Worm (Caenorhabditis elegans) whole organism, L4 larva: ENCODE data around the gene F01D5.7.

Source experiments
- D1046.2 ChIP-seq: fragments of 200-800 bp; sonication (Bioruptor generic); IDR thresholded peaks from 2 replicates; pipeline ENCODE4 v1.3.6; 2022; ENCODE audit warnings: missing genetic modification characterization, missing compliant biosample characterization
- F26F4.8 ChIP-seq: fragments of 200-800 bp; sonication (Bioruptor generic); conservative IDR thresholded peaks from 2 replicates; pipeline ENCODE4 v1.3.6; 2022; ENCODE audit warnings: missing genetic modification characterization, missing compliant biosample characterization
- T26A8.4 ChIP-seq: fragments of 200-800 bp; sonication (Bioruptor generic); IDR thresholded peaks from 2 replicates; pipeline ENCODE4 v1.3.6; 2022; ENCODE audit warnings: missing genetic modification characterization, missing compliant biosample characterization
- Y5F2A.4 ChIP-seq: fragments of 200-800 bp; sonication (Bioruptor generic); optimal IDR thresholded peaks from 2 replicates; lab custom pipeline; 2018; ENCODE audit warnings: mild to moderate bottlenecking, missing genetic modification characterization, missing compliant biosample characterization
- Y75B8A.6 ChIP-seq: fragments of 200-800 bp; sonication (Bioruptor generic); IDR thresholded peaks from 2 replicates; pipeline ENCODE4 v1.3.6; 2022; ENCODE audit warnings: missing genetic modification reagents, missing genetic modification characterization, missing compliant biosample characterization
- ZK337.2 ChIP-seq: fragments of 200-800 bp; sonication (Bioruptor generic); IDR thresholded peaks from 2 replicates; pipeline ENCODE4 v1.3.6; 2022; ENCODE audit warnings: missing genetic modification reagents, missing genetic modification characterization, missing compliant biosample characterization
- ceh-20 ChIP-seq: fragments of 200-800 bp; sonication (Bioruptor generic); IDR thresholded peaks from 2 replicates; pipeline ENCODE4 v1.3.6; 2022; ENCODE audit warnings: missing genetic modification reagents, missing genetic modification characterization, missing compliant biosample characterization
- ceh-28 ChIP-seq: fragments of 150-350 bp; optimal IDR thresholded peaks from 2 replicates; lab custom pipeline; 2014; ENCODE audit warnings: missing biosample characterization, missing genetic modification reagents, missing genetic modification characterization
- ceh-62 ChIP-seq: sonication (generic microtip); optimal IDR thresholded peaks from 2 replicates; lab custom pipeline; 2017; ENCODE audit warnings: missing biosample characterization, missing genetic modification characterization
- ceh-82 ChIP-seq: sonication (generic microtip); optimal IDR thresholded peaks from 2 replicates; lab custom pipeline; 2017; ENCODE audit warnings: missing biosample characterization, missing genetic modification characterization
- ces-1 ChIP-seq: fragments of 150-350 bp; sonication (generic microtip); optimal IDR thresholded peaks from 4 replicates; lab custom pipeline; 2014; ENCODE audit warnings: missing biosample characterization, missing genetic modification reagents, missing genetic modification characterization
- daf-12 ChIP-seq: fragments of 150-350 bp; optimal IDR thresholded peaks from 2 replicates; lab custom pipeline; 2014; ENCODE audit warnings: missing biosample characterization, missing genetic modification reagents, missing genetic modification characterization
- daf-16 ChIP-seq, 3 experiments: sonication (generic microtip); optimal IDR thresholded peaks; 2 replicates each; lab custom pipeline; 2016 to 2017; ENCODE audit warnings: missing genetic modification characterization in 3 of 3, missing genetic modification reagents in 3 of 3, mild to moderate bottlenecking in 2 of 3, missing compliant biosample characterization in 2 of 3, missing biosample characterization in 1 of 3, moderate library complexity in 1 of 3
- daf-19 ChIP-seq: fragments of 200-800 bp; sonication (Bioruptor generic); conservative IDR thresholded peaks from 2 replicates; pipeline ENCODE4 v1.3.6; 2022; ENCODE audit warnings: missing genetic modification characterization, missing compliant biosample characterization
- daf-8 ChIP-seq: fragments of 200-800 bp; sonication (Bioruptor generic); IDR thresholded peaks from 2 replicates; pipeline ENCODE4 v1.3.6; 2022; ENCODE audit warnings: missing genetic modification characterization, missing compliant biosample characterization
- dmd-8 ChIP-seq: fragments of 200-800 bp; sonication (Bioruptor generic); IDR thresholded peaks from 2 replicates; pipeline ENCODE4 v1.3.6; 2022; ENCODE audit warnings: missing genetic modification characterization, missing compliant biosample characterization
- dmd-9 ChIP-seq: fragments of 200-800 bp; sonication (Bioruptor generic); IDR thresholded peaks from 2 replicates; pipeline ENCODE4 v1.3.6; 2022; ENCODE audit warnings: missing genetic modification reagents, missing genetic modification characterization, missing compliant biosample characterization
- dpl-1 ChIP-seq: fragments of 150-350 bp; optimal IDR thresholded peaks from 2 replicates; lab custom pipeline; 2014; ENCODE audit warnings: missing biosample characterization, missing genetic modification reagents, missing genetic modification characterization
- duxl-1 ChIP-seq: sonication (generic microtip); optimal IDR thresholded peaks from 2 replicates; lab custom pipeline; 2016; ENCODE audit warnings: mild to moderate bottlenecking, missing genetic modification characterization, moderate library complexity, missing compliant biosample characterization; ENCODE audit not compliant: poor library complexity
- egl-43 ChIP-seq: fragments of 200-800 bp; sonication (Bioruptor generic); IDR thresholded peaks from 2 replicates; pipeline ENCODE4 v1.3.6; 2022; ENCODE audit warnings: missing genetic modification reagents, missing genetic modification characterization, missing compliant biosample characterization
- fkh-10 ChIP-seq: fragments of 150-350 bp; optimal IDR thresholded peaks from 2 replicates; lab custom pipeline; 2014; ENCODE audit warnings: missing biosample characterization, missing genetic modification reagents, missing genetic modification characterization
- hif-1 ChIP-seq, 2 experiments: sonication (generic microtip); optimal IDR thresholded peaks; 2 replicates each; lab custom pipeline; 2016 to 2017; ENCODE audit warnings: missing compliant biosample characterization in 2 of 2, missing genetic modification characterization in 2 of 2, missing genetic modification reagents in 2 of 2, missing genotype in 2 of 2, mild to moderate bottlenecking in 1 of 2
- hlh-11 ChIP-seq: fragments of 200-800 bp; sonication (Bioruptor generic); optimal IDR thresholded peaks from 2 replicates; lab custom pipeline; 2018; ENCODE audit warnings: mild to moderate bottlenecking, missing genetic modification characterization, missing compliant biosample characterization
- hlh-30 ChIP-seq: sonication (generic microtip); optimal IDR thresholded peaks from 2 replicates; lab custom pipeline; 2017; ENCODE audit warnings: antibody characterized with exemption, mild to moderate bottlenecking, missing genetic modification characterization, missing compliant biosample characterization; ENCODE audit not compliant: insufficient read depth
- hmg-1.1 ChIP-seq: fragments of 200-800 bp; sonication (Bioruptor generic); IDR thresholded peaks from 2 replicates; pipeline ENCODE4 v1.3.6; 2022; ENCODE audit warnings: missing genetic modification reagents, missing genetic modification characterization, missing compliant biosample characterization
- lim-7 ChIP-seq: fragments of 200-800 bp; sonication (Bioruptor generic); IDR thresholded peaks from 2 replicates; pipeline ENCODE4 v1.3.6; 2022; ENCODE audit warnings: missing genetic modification characterization, missing compliant biosample characterization
- lin-1 ChIP-seq: fragments of 200-800 bp; sonication (Bioruptor generic); IDR thresholded peaks from 2 replicates; pipeline ENCODE4 v1.3.6; 2022; ENCODE audit warnings: missing genetic modification reagents, missing genetic modification characterization, missing compliant biosample characterization
- lin-13 ChIP-seq: fragments of 150-350 bp; optimal IDR thresholded peaks from 2 replicates; lab custom pipeline; 2014; ENCODE audit warnings: missing biosample characterization, missing genetic modification reagents, missing genetic modification characterization
- lin-39 ChIP-seq: fragments of 150-350 bp; optimal IDR thresholded peaks from 2 replicates; lab custom pipeline; 2014; ENCODE audit warnings: missing biosample characterization, missing genetic modification reagents, missing genetic modification characterization
- lir-3 ChIP-seq: sonication (generic microtip); optimal IDR thresholded peaks from 2 replicates; lab custom pipeline; 2016; ENCODE audit warnings: mild to moderate bottlenecking, missing genetic modification characterization, missing compliant biosample characterization
- madf-5 ChIP-seq, 2 experiments: fragments of 200-800 bp; sonication (Bioruptor generic); IDR thresholded peaks; 2 replicates each; pipeline ENCODE4 v1.3.6; 2022; ENCODE audit warnings: missing compliant biosample characterization in 2 of 2, missing genetic modification characterization in 2 of 2
- nhr-10 ChIP-seq: fragments of 150-350 bp; optimal IDR thresholded peaks from 2 replicates; lab custom pipeline; 2014; ENCODE audit warnings: missing biosample characterization, missing genetic modification characterization
- nhr-102 ChIP-seq: sonication (generic microtip); optimal IDR thresholded peaks from 2 replicates; lab custom pipeline; 2016; ENCODE audit warnings: mild to moderate bottlenecking, missing genetic modification characterization, moderate library complexity, missing compliant biosample characterization
- nhr-11 ChIP-seq: fragments of 150-350 bp; optimal IDR thresholded peaks from 2 replicates; lab custom pipeline; 2014; ENCODE audit warnings: missing biosample characterization, missing genetic modification characterization
- nhr-111 ChIP-seq: fragments of 200-800 bp; sonication (Bioruptor generic); optimal IDR thresholded peaks from 2 replicates; lab custom pipeline; 2018; ENCODE audit warnings: mild to moderate bottlenecking, missing genetic modification characterization, missing compliant biosample characterization
- nhr-237 ChIP-seq: sonication (generic microtip); optimal IDR thresholded peaks from 2 replicates; lab custom pipeline; 2017; ENCODE audit warnings: missing biosample characterization, missing genetic modification characterization
- nhr-28 ChIP-seq: fragments of 150-350 bp; optimal IDR thresholded peaks from 2 replicates; lab custom pipeline; 2014; ENCODE audit warnings: missing biosample characterization, missing genetic modification characterization
- nhr-42 ChIP-seq: fragments of 200-800 bp; sonication (Bioruptor generic); IDR thresholded peaks from 2 replicates; pipeline ENCODE4 v1.3.6; 2022; ENCODE audit warnings: missing genetic modification characterization, missing compliant biosample characterization
- nhr-6 ChIP-seq: fragments of 150-350 bp; optimal IDR thresholded peaks from 2 replicates; lab custom pipeline; 2014; ENCODE audit warnings: missing biosample characterization, missing genetic modification characterization
- nhr-76 ChIP-seq: fragments of 150-350 bp; optimal IDR thresholded peaks from 2 replicates; lab custom pipeline; 2014; ENCODE audit warnings: missing biosample characterization, missing genetic modification characterization
- php-3 ChIP-seq: fragments of 200-800 bp; sonication (Bioruptor generic); IDR thresholded peaks from 2 replicates; pipeline ENCODE4 v1.3.6; 2022; ENCODE audit warnings: missing genetic modification reagents, missing genetic modification characterization, missing compliant biosample characterization
- rbr-2 ChIP-seq: sonication (generic microtip); optimal IDR thresholded peaks from 2 replicates; lab custom pipeline; 2016; ENCODE audit warnings: missing genotype, missing genetic modification characterization, missing compliant biosample characterization
- set-16 ChIP-seq: fragments of 200-800 bp; sonication (Bioruptor generic); IDR thresholded peaks from 2 replicates; pipeline ENCODE4 v1.3.6; 2022; ENCODE audit warnings: missing genetic modification reagents, missing genetic modification characterization, missing compliant biosample characterization
- snpc-1.2 ChIP-seq: fragments of 200-800 bp; sonication (Bioruptor generic); IDR thresholded peaks from 2 replicates; pipeline ENCODE4 v1.3.6; 2022; ENCODE audit warnings: missing genetic modification reagents, missing genetic modification characterization, missing compliant biosample characterization
- spr-3 ChIP-seq: fragments of 200-800 bp; sonication (Bioruptor generic); optimal IDR thresholded peaks from 2 replicates; lab custom pipeline; 2018; ENCODE audit warnings: mild to moderate bottlenecking, missing genetic modification characterization, missing compliant biosample characterization
- tra-1 ChIP-seq: fragments of 200-800 bp; sonication (Bioruptor generic); IDR thresholded peaks from 2 replicates; pipeline ENCODE4 v1.3.6; 2022; ENCODE audit warnings: missing genetic modification reagents, missing genetic modification characterization, missing compliant biosample characterization
- unc-62 ChIP-seq, 3 experiments: fragments of 150-350 bp in 1 of 3; sonication (generic microtip); optimal IDR thresholded peaks in 2 of 3; peaks in 1 of 3; 1 replicate in 1 of 3; 2 replicates in 2 of 3; lab custom pipeline; 2014 to 2017; ENCODE audit warnings: missing biosample characterization in 3 of 3, missing genetic modification characterization in 3 of 3, missing genetic modification reagents in 3 of 3, missing genotype in 1 of 3
- vab-7 ChIP-seq: fragments of 200-800 bp; sonication (Bioruptor generic); IDR thresholded peaks from 2 replicates; pipeline ENCODE4 v1.3.6; 2022; ENCODE audit warnings: missing genetic modification reagents, missing genetic modification characterization, missing compliant biosample characterization
- zag-1 ChIP-seq: fragments of 150-350 bp; optimal IDR thresholded peaks from 2 replicates; lab custom pipeline; 2014; ENCODE audit warnings: missing biosample characterization, missing genetic modification characterization
- zfp-3 ChIP-seq: fragments of 200-800 bp; sonication (Bioruptor generic); conservative IDR thresholded peaks from 2 replicates; pipeline ENCODE4 v1.3.6; 2022; ENCODE audit warnings: missing genetic modification reagents, missing genetic modification characterization, missing compliant biosample characterization
- zip-2 ChIP-seq: fragments of 150-350 bp; optimal IDR thresholded peaks from 2 replicates; lab custom pipeline; 2014; ENCODE audit warnings: missing biosample characterization, missing genetic modification characterization

Gene F01D5.7

ce11 chrII:14050506-14050905 is 42.0 kb downstream of the F01D5.7 start (continued):
- TF ChIP-seq unc-62 (GFP tag; optimal IDR thresholded peaks at IDR 0.05 in 1 of 2; lab: Kevin White, UChicago) (peak in 1 of 2 experiments; percentile 44), unc-62 (tag; optimal IDR thresholded peaks at IDR 0.05; lab: Kevin White, UChicago) (no peak), zag-1 (tag; lab: Kevin White, UChicago) (no peak), hmg-1.1 (GFP tag; lab: Robert Waterston, UW) (peak; percentile 80), ceh-82 (no peak), nhr-111 (no peak), dmd-9 (GFP tag; lab: Robert Waterston, UW) (no peak), ceh-62 (tag; lab: Kevin White, UChicago) (no peak), nhr-11 (peak; percentile 51), hlh-11 (tag; lab: Kevin White, UChicago) (peak; percentile 96), madf-5 (GFP tag; IDR thresholded peaks at IDR 0.05; lab: Robert Waterston, UW) (0 out of 4 replicates have a peak, but pooled peaks of 1 of the 2 experiments have one; percentile 14), lir-3 (tag; lab: Kevin White, UChicago) (no peak), php-3 (no peak), hif-1 (tag; optimal IDR thresholded peaks at IDR 0.05; lab: Kevin White, UChicago) (peak in 1 of 2 experiments; percentile 78), nhr-102 (tag; lab: Kevin White, UChicago) (peak; percentile 54), duxl-1 (tag; lab: Kevin White, UChicago) (no peak), ces-1 (GFP tag; lab: Kevin White, UChicago) (no peak), rbr-2 (tag; lab: Kevin White, UChicago) (peak; percentile 22), lin-1 (0 out of 2 replicates have a peak, but pooled peaks have one; percentile 48), lin-39 (tag; lab: Kevin White, UChicago) (no peak), fkh-10 (GFP tag; lab: Kevin White, UChicago) (no peak), daf-12 (tag; lab: Kevin White, UChicago) (no peak), nhr-10 (tag; lab: Kevin White, UChicago) (peak; percentile 55), nhr-76 (tag; lab: Kevin White, UChicago) (no peak), daf-19 (no peak), daf-16 (GFP tag; optimal IDR thresholded peaks at IDR 0.05; lab: Kevin White, UChicago) (peak in 1 of 2 experiments; percentile 61), daf-16 (tag; optimal IDR thresholded peaks at IDR 0.05; lab: Kevin White, UChicago) (peak; percentile 79), lim-7 (GFP tag; lab: Robert Waterston, UW) (no peak), ceh-28 (tag; lab: Kevin White, UChicago) (no peak), egl-43 (GFP tag; lab: Robert Waterston, UW) (no peak), T26A8.4 (GFP tag; lab: Robert Waterston, UW) (0 out of 2 replicates have a peak, but pooled peaks have one; percentile 20), vab-7 (GFP tag; lab: Robert Waterston, UW) (no peak), nhr-6 (tag; lab: Kevin White, UChicago) (peak; percentile 55), nhr-237 (no peak), tra-1 (GFP tag; lab: Robert Waterston, UW) (peak; percentile 74), zip-2 (tag; lab: Kevin White, UChicago) (no peak), D1046.2 (GFP tag; lab: Robert Waterston, UW) (no peak), daf-8 (GFP tag; lab: Robert Waterston, UW) (no peak), set-16 (GFP tag; lab: Robert Waterston, UW) (no peak), hlh-30 (peak; percentile 86), ZK337.2 (no peak), zfp-3 (GFP tag; lab: Robert Waterston, UW) (no peak), Y5F2A.4 (GFP tag; lab: Kevin White, UChicago) (no peak), snpc-1.2 (no peak), Y75B8A.6 (no peak), ceh-20 (0 out of 2 replicates have a peak, but pooled peaks have one; percentile 40), nhr-28 (tag; lab: Kevin White, UChicago) (peak; percentile 89), nhr-42 (GFP tag; lab: Robert Waterston, UW) (peak; percentile 59; the same call in 1 of the 2 replicates), dmd-8 (GFP tag; lab: Robert Waterston, UW) (no peak), F26F4.8 (GFP tag; lab: Robert Waterston, UW) (no peak), lin-13 (peak; percentile 13), spr-3 (no peak), dpl-1 (peak; percentile 29)
